Worm (Caenorhabditis elegans): ENCODE data around the gene hog-1.

- TF ChIP-seq W03F9.2 (tag; optimal IDR thresholded peaks at IDR 0.05) = no peak
- no peak for TF ChIP-seq him-1 (tag; optimal IDR thresholded peaks at IDR 0.05)
- TF ChIP-seq dao-5 (tag; optimal IDR thresholded peaks at IDR 0.05) = no peak
These were observed 17.0 kb downstream of the hog-1 start for ce11 chrX:5837035-5837434.
